Fruit fly (Drosophila melanogaster) whole organism, embryonic: Measurements from ENCODE around the gene Cog1.

Experiments
- Abd-B ChIP-seq: fragments of 200-800 bp; sonication (Bioruptor generic); optimal IDR thresholded peaks from 2 replicates; lab custom pipeline; 2018; ENCODE audit warnings: missing biosample characterization, mild to moderate bottlenecking, missing genetic modification characterization, moderate library complexity
- Adf1 ChIP-seq: fragments of 200-800 bp; sonication (Bioruptor generic); IDR thresholded peaks from 2 replicates; pipeline ENCODE4 v1.3.6; 2022; ENCODE audit warnings: missing biosample characterization, missing genetic modification characterization
- Antp ChIP-seq: fragments of 200-800 bp; sonication (Bioruptor generic); optimal IDR thresholded peaks from 3 replicates; lab custom pipeline; 2016; ENCODE audit warnings: missing biosample characterization, missing genetic modification characterization
- Atf3 ChIP-seq: fragments of 200-800 bp; sonication (Bioruptor generic); optimal IDR thresholded peaks from 3 replicates; lab custom pipeline; 2016; ENCODE audit warnings: missing biosample characterization, missing genetic modification characterization
- Bdp1 ChIP-seq: fragments of 200-800 bp; sonication (Bioruptor generic); optimal IDR thresholded peaks from 3 replicates; lab custom pipeline; 2016; ENCODE audit warnings: missing biosample characterization, missing genetic modification characterization
- CG10565 ChIP-seq: fragments of 200-800 bp; sonication (Bioruptor generic); optimal IDR thresholded peaks from 3 replicates; lab custom pipeline; 2016; ENCODE audit warnings: missing biosample characterization, mild to moderate bottlenecking, missing genetic modification characterization
- CG1233 ChIP-seq: fragments of 200-800 bp; sonication (Bioruptor generic); optimal IDR thresholded peaks from 4 replicates; lab custom pipeline; 2018; ENCODE audit warnings: missing biosample characterization, mild to moderate bottlenecking, missing genetic modification characterization
- CG1792 ChIP-seq: fragments of 200-800 bp; sonication (Bioruptor generic); optimal IDR thresholded peaks from 2 replicates; lab custom pipeline; 2016; ENCODE audit warnings: missing biosample characterization, missing genetic modification characterization
- CG1832 ChIP-seq: fragments of 200-800 bp; sonication (Bioruptor generic); optimal IDR thresholded peaks from 2 replicates; lab custom pipeline; 2017; ENCODE audit warnings: missing biosample characterization, mild to moderate bottlenecking, missing genetic modification characterization, inconsistent platforms
- CG2116 ChIP-seq: fragments of 200-800 bp; sonication (Bioruptor generic); optimal IDR thresholded peaks from 3 replicates; lab custom pipeline; 2018; ENCODE audit warnings: missing biosample characterization, mild to moderate bottlenecking, missing genetic modification characterization
- CG2199 ChIP-seq: fragments of 200-800 bp; sonication (Bioruptor generic); IDR thresholded peaks from 3 replicates; pipeline ENCODE4 v1.3.6; 2022; ENCODE audit warnings: missing biosample characterization, missing genetic modification characterization
- CG2875 ChIP-seq: fragments of 200-800 bp; sonication (Bioruptor generic); optimal IDR thresholded peaks from 2 replicates; lab custom pipeline; 2017; ENCODE audit warnings: missing biosample characterization, mild to moderate bottlenecking, missing genetic modification characterization, missing genetic modification reagents
- CG4424 ChIP-seq: fragments of 200-800 bp; sonication (Bioruptor generic); optimal IDR thresholded peaks from 3 replicates; lab custom pipeline; 2016; ENCODE audit warnings: missing biosample characterization, missing genetic modification characterization
- CG7556 ChIP-seq: fragments of 200-800 bp; sonication (Bioruptor generic); optimal IDR thresholded peaks from 2 replicates; lab custom pipeline; 2017; ENCODE audit warnings: missing biosample characterization, mild to moderate bottlenecking, missing genetic modification characterization
- CG7839 ChIP-seq: fragments of 200-800 bp; sonication (Bioruptor generic); optimal IDR thresholded peaks from 3 replicates; lab custom pipeline; 2018; ENCODE audit warnings: missing biosample characterization, mild to moderate bottlenecking, missing genetic modification characterization, moderate library complexity
- D ChIP-seq, 2 experiments: fragments of 200-800 bp in 1 of 2; fragments of >200 bp in 1 of 2; sonication (Bioruptor generic) in 1 of 2; optimal IDR thresholded peaks; 2 replicates in 1 of 2; 3 replicates in 1 of 2; lab custom pipeline; 2017; ENCODE audit warnings: mild to moderate bottlenecking in 1 of 2, missing biosample characterization in 1 of 2, missing genetic modification characterization in 1 of 2, missing genetic modification reagents in 1 of 2
- Ets97D ChIP-seq: fragments of 200-800 bp; sonication (Bioruptor generic); optimal IDR thresholded peaks from 3 replicates; lab custom pipeline; 2016; ENCODE audit warnings: missing biosample characterization, missing genetic modification characterization
- HHEX ChIP-seq: fragments of 200-800 bp; sonication (Bioruptor generic); optimal IDR thresholded peaks from 3 replicates; lab custom pipeline; 2017; ENCODE audit warnings: missing biosample characterization, mild to moderate bottlenecking, missing genetic modification characterization, missing genetic modification reagents
- HLH54F ChIP-seq: fragments of 200-800 bp; sonication (Bioruptor generic); optimal IDR thresholded peaks from 3 replicates; lab custom pipeline; 2016; ENCODE audit warnings: missing biosample characterization, missing genetic modification characterization
- Hr51 ChIP-seq, 2 experiments: fragments of 200-800 bp; sonication (Bioruptor generic); optimal IDR thresholded peaks; 2 replicates in 1 of 2; 3 replicates in 1 of 2; lab custom pipeline; 2016 to 2018; ENCODE audit warnings: missing biosample characterization in 2 of 2, missing genetic modification characterization in 2 of 2, mild to moderate bottlenecking in 1 of 2, moderate library complexity in 1 of 2
- Jarid2 ChIP-seq: fragments of 200-800 bp; sonication (Bioruptor generic); optimal IDR thresholded peaks from 3 replicates; lab custom pipeline; 2017; ENCODE audit warnings: mild to moderate bottlenecking, missing biosample characterization, missing genetic modification reagents, missing genetic modification characterization
- Kr ChIP-seq: fragments of 200-800 bp; sonication (Bioruptor generic); optimal IDR thresholded peaks from 2 replicates; lab custom pipeline; 2017; ENCODE audit warnings: missing biosample characterization, mild to moderate bottlenecking, missing genetic modification characterization
- Lim3 ChIP-seq: fragments of 200-800 bp; sonication (Bioruptor generic); IDR thresholded peaks from 2 replicates; pipeline ENCODE4 v1.3.6; 2022; ENCODE audit warnings: missing biosample characterization, missing genetic modification characterization
- Mrtf ChIP-seq: fragments of 200-800 bp; sonication (Bioruptor generic); IDR thresholded peaks from 3 replicates; pipeline ENCODE4 v1.3.6; 2022; ENCODE audit warnings: missing biosample characterization, missing genetic modification characterization
- NC2α ChIP-seq: fragments of 200-800 bp; sonication (Bioruptor generic); optimal IDR thresholded peaks from 2 replicates; lab custom pipeline; 2016; ENCODE audit warnings: missing biosample characterization, missing genetic modification characterization
- Side ChIP-seq: fragments of 200-800 bp; sonication (Bioruptor generic); optimal IDR thresholded peaks from 2 replicates; lab custom pipeline; 2016; ENCODE audit warnings: missing biosample characterization, missing genetic modification characterization
- Sin3A ChIP-seq: fragments of >200 bp; optimal IDR thresholded peaks from 2 replicates; lab custom pipeline; 2018
- aop ChIP-seq: fragments of 200-800 bp; sonication (Bioruptor generic); IDR thresholded peaks from 2 replicates; pipeline ENCODE4 v1.3.6; 2022; ENCODE audit warnings: missing biosample characterization, missing genetic modification characterization
- caup ChIP-seq: fragments of 200-800 bp; sonication (Bioruptor generic); optimal IDR thresholded peaks from 3 replicates; lab custom pipeline; 2017; ENCODE audit warnings: missing biosample characterization, mild to moderate bottlenecking, missing genetic modification characterization, moderate library complexity; ENCODE audit not compliant: severe bottlenecking
- chif ChIP-seq, 2 experiments: fragments of 200-800 bp; sonication (Bioruptor generic); optimal IDR thresholded peaks; 3 replicates each; lab custom pipeline; 2016; ENCODE audit warnings: missing biosample characterization in 2 of 2, missing genetic modification characterization in 2 of 2
- exex ChIP-seq: fragments of 200-800 bp; sonication (Bioruptor generic); optimal IDR thresholded peaks from 4 replicates; lab custom pipeline; 2018; ENCODE audit warnings: missing biosample characterization, mild to moderate bottlenecking, missing genetic modification characterization, moderate library complexity
- grn ChIP-seq: fragments of 200-800 bp; sonication (Bioruptor generic); optimal IDR thresholded peaks from 3 replicates; lab custom pipeline; 2017; ENCODE audit warnings: missing biosample characterization, missing genetic modification characterization
- hkb ChIP-seq, 2 experiments: fragments of 200-800 bp in 1 of 2; fragments of >200 bp in 1 of 2; sonication (Bioruptor generic) in 1 of 2; IDR thresholded peaks in 1 of 2; optimal IDR thresholded peaks in 1 of 2; 2 replicates each; pipeline versions ENCODE4 v1.3.6 to Lab custom; 2017 to 2022; ENCODE audit warnings: missing biosample characterization in 1 of 2, missing genetic modification characterization in 1 of 2
- kni ChIP-seq: fragments of 200-800 bp; sonication (Bioruptor generic); optimal IDR thresholded peaks from 3 replicates; lab custom pipeline; 2017; ENCODE audit warnings: mild to moderate bottlenecking, missing biosample characterization, missing genetic modification reagents, missing genetic modification characterization
- mirr ChIP-seq: fragments of 200-800 bp; sonication (Bioruptor generic); optimal IDR thresholded peaks from 3 replicates; lab custom pipeline; 2018; ENCODE audit warnings: missing biosample characterization, mild to moderate bottlenecking, missing genetic modification characterization
- pzg ChIP-seq: fragments of 200-800 bp; sonication (Bioruptor generic); optimal IDR thresholded peaks from 3 replicates; lab custom pipeline; 2018; ENCODE audit warnings: missing biosample characterization, mild to moderate bottlenecking, missing genetic modification characterization, moderate library complexity
- stc ChIP-seq: fragments of 200-800 bp; sonication (Bioruptor generic); IDR thresholded peaks from 2 replicates; pipeline ENCODE4 v1.3.6; 2022; ENCODE audit warnings: missing biosample characterization, missing genetic modification characterization
- sug ChIP-seq: fragments of 200-800 bp; optimal IDR thresholded peaks from 2 replicates; lab custom pipeline; 2019; ENCODE audit warnings: missing biosample characterization, mild to moderate bottlenecking, missing genetic modification characterization, moderate library complexity
- twi ChIP-seq: fragments of 200-800 bp; optimal IDR thresholded peaks from 2 replicates; lab custom pipeline; 2019; ENCODE audit warnings: missing biosample characterization, mild to moderate bottlenecking, missing genetic modification characterization, moderate library complexity

Gene Cog1

DNA sequence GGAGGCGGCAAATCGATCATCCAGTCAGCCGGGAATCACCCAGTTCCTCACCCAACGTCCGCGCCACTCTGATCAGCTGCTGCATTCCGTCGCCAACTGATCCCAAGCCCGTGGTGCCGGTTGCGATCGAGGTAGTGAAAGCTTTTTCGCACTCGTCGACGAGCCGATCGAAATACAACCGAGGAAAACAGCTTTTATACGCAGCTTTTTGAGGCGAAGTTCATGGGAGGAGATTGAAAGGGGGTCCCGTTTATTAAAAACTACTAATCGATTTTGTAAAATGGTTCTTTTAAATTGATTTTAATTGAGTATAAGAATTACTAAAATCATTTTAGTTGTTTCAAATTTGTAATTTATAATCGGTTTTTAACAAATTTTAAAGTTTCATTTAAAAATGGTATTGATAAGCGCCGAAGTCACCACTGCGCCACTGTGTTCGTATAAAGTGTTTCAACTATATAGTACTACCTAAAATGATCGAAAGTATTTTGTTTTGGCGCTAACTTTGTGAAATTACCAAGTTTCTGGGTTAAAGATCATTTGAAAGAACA is 2.0 kb upstream of the Cog1 start, which contains the start of gene CG4860 (continued):
- TF ChIP-seq Bdp1 (peak; percentile 65), stc (GFP tag; lab: Robert Waterston, UW) (peak; percentile 83), Abd-B (GFP tag; lab: Kevin White, UChicago) (peak; percentile 81), CG1792 (GFP tag; lab: Kevin White, UChicago) (peak; percentile 50), pzg (GFP tag; lab: Kevin White, UChicago) (peak; percentile 5), Side (GFP tag; lab: Kevin White, UChicago) (peak; percentile 86), Adf1 (GFP tag; lab: Robert Waterston, UW) (peak; percentile 69), Ets97D (GFP tag; lab: Kevin White, UChicago) (peak; percentile 48), D (optimal IDR thresholded peaks at IDR 0.05; lab: Kevin White, UChicago) (no peak), D (GFP tag; optimal IDR thresholded peaks at IDR 0.05; lab: Kevin White, UChicago) (peak; percentile 66), Kr (no peak), Lim3 (GFP tag; lab: Robert Waterston, UW) (no peak), sug (tag; lab: Kevin White, UChicago) (peak; percentile 86), Hr51 (GFP tag; optimal IDR thresholded peaks at IDR 0.05; lab: Kevin White, UChicago) (peak; percentile 74 to 92), Antp (GFP tag; lab: Kevin White, UChicago) (peak; percentile 87), CG1832 (GFP tag; lab: Kevin White, UChicago) (no peak), CG2199 (0 out of 3 replicates have a peak, but pooled peaks have one; percentile 53), Sin3A (lab: Kevin White, UChicago) (no peak), hkb (optimal IDR thresholded peaks at IDR 0.05; lab: Kevin White, UChicago) (no peak), hkb (GFP tag; IDR thresholded peaks at IDR 0.05; lab: Robert Waterston, UW) (peak; percentile 90), Mrtf (peak; percentile 74; the same call in 2 of the 3 replicates)

DNA sequence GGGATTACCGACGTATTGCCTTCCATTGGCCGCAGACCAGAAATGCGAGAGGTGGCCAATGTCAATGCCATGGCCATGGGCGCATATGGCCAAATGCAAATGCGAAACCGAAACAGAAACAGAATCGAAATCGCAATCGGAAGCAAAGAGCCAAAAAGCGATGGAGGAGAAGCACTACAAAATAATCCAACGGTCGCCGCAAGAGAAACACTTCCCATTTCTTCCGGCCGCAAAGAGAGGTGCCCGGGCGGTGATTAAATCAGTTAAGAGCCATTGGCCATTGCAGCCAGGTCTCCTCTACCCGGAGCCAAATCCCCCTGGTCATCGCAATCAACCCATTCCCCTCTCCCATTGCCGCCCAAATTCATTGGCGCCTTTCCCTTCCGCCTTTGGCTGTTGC is 5.3 kb downstream of the Cog1 start, which contains the start of gene CG14742:
CG14742 (plus strand) TSS at position 301 of the 400 bp plus-strand sequence.
- TF ChIP-seq Jarid2, result no peak
- no peak for TF ChIP-seq chif (GFP tag; optimal IDR thresholded peaks at IDR 0.05; lab: Kevin White, UChicago)
- TF ChIP-seq aop (GFP tag; lab: Robert Waterston, UW), result no peak
- TF ChIP-seq CG7839 (tag; lab: Kevin White, UChicago), result no peak
- no peak for TF ChIP-seq CG7556
- TF ChIP-seq kni (GFP tag; lab: Kevin White, UChicago), result no peak
- TF ChIP-seq CG4424 (GFP tag; lab: Kevin White, UChicago), result no peak
- TF ChIP-seq Antp (GFP tag; lab: Kevin White, UChicago), result no peak
- TF ChIP-seq NC2α (GFP tag; lab: Kevin White, UChicago), result no peak
- no peak for TF ChIP-seq CG1233 (GFP tag; lab: Kevin White, UChicago)
- no peak for TF ChIP-seq CG10565 (GFP tag; lab: Kevin White, UChicago)

DNA sequence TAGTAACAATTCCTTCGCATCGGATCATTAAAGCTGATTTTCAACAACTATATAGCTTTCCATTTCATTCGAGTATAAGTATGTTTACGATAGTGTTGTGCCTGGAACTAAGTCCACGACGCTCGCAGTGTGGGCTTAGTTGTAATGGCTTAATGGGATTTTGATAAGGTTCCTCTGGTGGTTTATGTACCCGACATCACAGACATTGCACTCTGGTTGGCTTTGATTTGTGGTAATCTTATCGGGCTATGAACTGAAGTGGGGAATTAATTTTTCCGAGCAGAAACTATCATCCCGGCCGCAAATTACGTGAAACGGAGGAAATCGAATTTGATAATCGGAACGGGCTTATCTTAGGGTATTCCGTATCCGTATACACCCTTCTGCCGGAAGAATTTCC is 7.9 kb downstream of the Cog1 start:
- TF ChIP-seq twi (tag; lab: Kevin White, UChicago), result no peak
- TF ChIP-seq mirr (GFP tag; lab: Kevin White, UChicago), result peak; percentile 80
- no peak for TF ChIP-seq CG2875 (GFP tag; lab: Kevin White, UChicago)
- TF ChIP-seq HLH54F (GFP tag; lab: Kevin White, UChicago), result no peak
- no peak for TF ChIP-seq caup (GFP tag; lab: Kevin White, UChicago)
- TF ChIP-seq Hr51 (GFP tag; optimal IDR thresholded peaks at IDR 0.05; lab: Kevin White, UChicago), result no peak
- TF ChIP-seq CG2116 (GFP tag; lab: Kevin White, UChicago), result no peak
- peak; percentile 43 for TF ChIP-seq grn (GFP tag; lab: Kevin White, UChicago)
- no peak for TF ChIP-seq Atf3 (GFP tag; lab: Kevin White, UChicago)
- no peak for TF ChIP-seq HHEX (GFP tag; lab: Kevin White, UChicago)
- peak; percentile 84 for TF ChIP-seq exex
- TF ChIP-seq sug (tag; lab: Kevin White, UChicago), result peak; percentile 64
